Fruit fly (Drosophila melanogaster): ENCODE data around the gene CG12301.

DNA sequence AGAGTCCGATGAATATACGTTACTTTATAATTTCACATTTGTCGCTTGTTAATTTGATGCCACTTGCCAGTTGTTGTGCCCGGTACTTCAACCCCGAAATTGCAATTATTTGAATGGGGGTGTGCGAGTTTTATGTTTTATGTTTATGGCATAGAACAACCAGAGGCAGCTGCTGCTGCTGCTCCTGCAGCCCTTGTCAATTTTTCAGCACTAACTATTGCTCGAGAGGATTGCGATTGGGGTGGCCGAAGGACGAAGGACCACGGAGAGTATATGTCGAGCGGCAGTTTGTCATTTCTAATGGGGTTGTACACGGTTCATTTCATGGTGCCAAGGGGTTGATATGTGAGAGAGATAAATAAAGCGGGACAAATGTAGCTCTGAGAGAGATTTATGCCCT is 43.5 kb downstream of the CG12301 start:
- no peak for TF ChIP-seq CTCF (optimal IDR thresholded peaks at IDR 0.05)
- TF ChIP-seq CG8478 (optimal IDR thresholded peaks at IDR 0.05): no peak

All from S2 (cell line).